Worm (Caenorhabditis elegans) whole organism, L2 larva: Measurements from ENCODE around the gene mua-3.

Experiments
- lsy-2 ChIP-seq, 2 experiments: fragments of 150-350 bp in 1 of 2; sonication (generic microtip) in 1 of 2; optimal IDR thresholded peaks; 2 replicates each; lab custom pipeline; 2014 to 2017; ENCODE audit warnings: missing biosample characterization in 2 of 2, missing genetic modification characterization in 2 of 2
- nhr-237 ChIP-seq: fragments of 150-350 bp; optimal IDR thresholded peaks from 2 replicates; lab custom pipeline; 2014; ENCODE audit warnings: missing biosample characterization, missing genetic modification characterization
- unc-39 ChIP-seq: fragments of 150-350 bp; optimal IDR thresholded peaks from 2 replicates; lab custom pipeline; 2014; ENCODE audit warnings: missing biosample characterization, missing genetic modification characterization
- ztf-11 ChIP-seq: sonication (generic microtip); optimal IDR thresholded peaks from 2 replicates; lab custom pipeline; 2017; ENCODE audit warnings: missing biosample characterization, missing genetic modification characterization

DNA sequence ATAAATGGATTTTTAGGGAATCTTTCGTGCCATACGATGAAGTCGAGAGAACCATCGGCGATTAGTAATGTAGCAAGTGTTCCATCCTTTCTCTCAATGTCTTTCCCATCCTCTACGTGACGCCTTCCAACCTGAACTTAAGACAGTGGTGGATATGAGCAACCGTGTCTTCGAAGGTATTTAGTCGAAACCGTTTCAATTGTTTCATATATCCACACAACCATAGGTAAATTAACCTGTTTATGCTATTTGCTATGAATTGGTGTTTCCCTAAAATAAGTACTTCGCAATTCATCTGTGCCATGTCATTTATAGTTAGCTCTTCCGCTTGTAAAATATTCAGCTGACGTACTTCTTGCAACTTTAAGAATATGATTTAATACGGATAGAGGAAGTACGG, 35.4 kb downstream of the mua-3 start:
- TF ChIP-seq nhr-237 (tag; lab: Kevin White, UChicago): no peak
- no peak for TF ChIP-seq unc-39 (tag; lab: Kevin White, UChicago)
- TF ChIP-seq ztf-11 (tag; lab: Kevin White, UChicago): no peak
- TF ChIP-seq lsy-2 (tag; optimal IDR thresholded peaks at IDR 0.05; lab: Kevin White, UChicago): no peak
